Worm (Caenorhabditis elegans) whole organism, L4 larva: ENCODE data around the gene T01G1.4.
A peak's percentile ranks its signal among the peaks of the same experiment; 100 is the strongest.

Experiments
- F10B5.3 ChIP-seq: sonication (generic microtip); optimal IDR thresholded peaks from 2 replicates; lab custom pipeline; 2016; ENCODE audit warnings: mild to moderate bottlenecking, missing genetic modification characterization, missing compliant biosample characterization
- F37D6.2 ChIP-seq: sonication (generic microtip); optimal IDR thresholded peaks from 2 replicates; lab custom pipeline; 2016; ENCODE audit warnings: mild to moderate bottlenecking, missing genetic modification characterization, missing compliant biosample characterization
- R02D3.7 ChIP-seq: fragments of 150-350 bp; sonication (generic microtip); optimal IDR thresholded peaks from 3 replicates; lab custom pipeline; 2014; ENCODE audit warnings: missing biosample characterization, missing genetic modification characterization
- T26A8.4 ChIP-seq: fragments of 200-800 bp; sonication (Bioruptor generic); IDR thresholded peaks from 2 replicates; pipeline ENCODE4 v1.3.6; 2022; ENCODE audit warnings: missing genetic modification characterization, missing compliant biosample characterization
- Y105C5A.15 ChIP-seq: fragments of 200-800 bp; sonication (Bioruptor generic); IDR thresholded peaks from 2 replicates; pipeline ENCODE4 v1.3.6; 2022; ENCODE audit warnings: missing genetic modification characterization, missing compliant biosample characterization
- Y48G9A.11 ChIP-seq: fragments of 200-800 bp; sonication (Bioruptor generic); IDR thresholded peaks from 2 replicates; pipeline ENCODE4 v1.3.6; 2022; ENCODE audit warnings: missing genetic modification reagents, missing genetic modification characterization, missing compliant biosample characterization
- ZK337.2 ChIP-seq: fragments of 200-800 bp; sonication (Bioruptor generic); IDR thresholded peaks from 2 replicates; pipeline ENCODE4 v1.3.6; 2022; ENCODE audit warnings: missing genetic modification reagents, missing genetic modification characterization, missing compliant biosample characterization
- ZK546.5 ChIP-seq, 2 experiments: sonication (generic microtip); optimal IDR thresholded peaks; 2 replicates each; lab custom pipeline; 2017; ENCODE audit warnings: missing biosample characterization in 2 of 2, missing genetic modification characterization in 2 of 2
- aha-1 ChIP-seq: fragments of 150-350 bp; peaks from one replicate; lab custom pipeline; 2014; ENCODE audit warnings: missing biosample characterization, missing genetic modification characterization
- arid-1 ChIP-seq: fragments of 200-800 bp; sonication (Bioruptor generic); conservative IDR thresholded peaks from 2 replicates; pipeline ENCODE4 v1.3.6; 2022; ENCODE audit warnings: missing genetic modification reagents, missing genetic modification characterization, missing compliant biosample characterization
- ceh-20 ChIP-seq: fragments of 200-800 bp; sonication (Bioruptor generic); IDR thresholded peaks from 2 replicates; pipeline ENCODE4 v1.3.6; 2022; ENCODE audit warnings: missing genetic modification reagents, missing genetic modification characterization, missing compliant biosample characterization
- ceh-82 ChIP-seq: sonication (generic microtip); optimal IDR thresholded peaks from 2 replicates; lab custom pipeline; 2017; ENCODE audit warnings: missing biosample characterization, missing genetic modification characterization
- ctbp-1 ChIP-seq: fragments of 200-800 bp; sonication (Bioruptor generic); IDR thresholded peaks from 2 replicates; pipeline ENCODE4 v1.3.6; 2022; ENCODE audit warnings: missing genetic modification reagents, missing genetic modification characterization, missing compliant biosample characterization
- daf-16 ChIP-seq, 3 experiments: sonication (generic microtip); optimal IDR thresholded peaks; 2 replicates each; lab custom pipeline; 2016 to 2017; ENCODE audit warnings: missing genetic modification characterization in 3 of 3, missing genetic modification reagents in 3 of 3, mild to moderate bottlenecking in 2 of 3, missing compliant biosample characterization in 2 of 3, missing biosample characterization in 1 of 3, moderate library complexity in 1 of 3
- daf-8 ChIP-seq: fragments of 200-800 bp; sonication (Bioruptor generic); IDR thresholded peaks from 2 replicates; pipeline ENCODE4 v1.3.6; 2022; ENCODE audit warnings: missing genetic modification characterization, missing compliant biosample characterization
- duxl-1 ChIP-seq: sonication (generic microtip); optimal IDR thresholded peaks from 2 replicates; lab custom pipeline; 2016; ENCODE audit warnings: mild to moderate bottlenecking, missing genetic modification characterization, moderate library complexity, missing compliant biosample characterization; ENCODE audit not compliant: poor library complexity
- egl-27 ChIP-seq: sonication (generic microtip); optimal IDR thresholded peaks from 3 replicates; lab custom pipeline; 2017; ENCODE audit warnings: missing biosample characterization, missing genetic modification reagents, missing genetic modification characterization
- egl-43 ChIP-seq: fragments of 200-800 bp; sonication (Bioruptor generic); IDR thresholded peaks from 2 replicates; pipeline ENCODE4 v1.3.6; 2022; ENCODE audit warnings: missing genetic modification reagents, missing genetic modification characterization, missing compliant biosample characterization
- hif-1 ChIP-seq, 2 experiments: sonication (generic microtip); optimal IDR thresholded peaks; 2 replicates each; lab custom pipeline; 2016 to 2017; ENCODE audit warnings: missing compliant biosample characterization in 2 of 2, missing genetic modification characterization in 2 of 2, missing genetic modification reagents in 2 of 2, missing genotype in 2 of 2, mild to moderate bottlenecking in 1 of 2
- hlh-30 ChIP-seq: sonication (generic microtip); optimal IDR thresholded peaks from 2 replicates; lab custom pipeline; 2017; ENCODE audit warnings: antibody characterized with exemption, mild to moderate bottlenecking, missing genetic modification characterization, missing compliant biosample characterization; ENCODE audit not compliant: insufficient read depth
- hmg-1.1 ChIP-seq: fragments of 200-800 bp; sonication (Bioruptor generic); IDR thresholded peaks from 2 replicates; pipeline ENCODE4 v1.3.6; 2022; ENCODE audit warnings: missing genetic modification reagents, missing genetic modification characterization, missing compliant biosample characterization
- lin-1 ChIP-seq: fragments of 200-800 bp; sonication (Bioruptor generic); IDR thresholded peaks from 2 replicates; pipeline ENCODE4 v1.3.6; 2022; ENCODE audit warnings: missing genetic modification reagents, missing genetic modification characterization, missing compliant biosample characterization
- lir-3 ChIP-seq: sonication (generic microtip); optimal IDR thresholded peaks from 2 replicates; lab custom pipeline; 2016; ENCODE audit warnings: mild to moderate bottlenecking, missing genetic modification characterization, missing compliant biosample characterization
- lsy-2 ChIP-seq, 2 experiments: fragments of 150-350 bp in 1 of 2; sonication (generic microtip) in 1 of 2; optimal IDR thresholded peaks; 2 replicates each; lab custom pipeline; 2014 to 2017; ENCODE audit warnings: missing biosample characterization in 2 of 2, missing genetic modification characterization in 2 of 2
- mdl-1 ChIP-seq, 2 experiments: fragments of 150-350 bp in 1 of 2; sonication (generic microtip) in 1 of 2; optimal IDR thresholded peaks; 2 replicates each; lab custom pipeline; 2014 to 2017; ENCODE audit warnings: missing biosample characterization in 2 of 2, missing genetic modification characterization in 2 of 2
- mep-1 ChIP-seq: fragments of 150-350 bp; sonication (generic microtip); optimal IDR thresholded peaks from 3 replicates; lab custom pipeline; 2014; ENCODE audit warnings: missing biosample characterization, missing genetic modification characterization
- mxl-3 ChIP-seq: fragments of 200-800 bp; sonication (Bioruptor generic); optimal IDR thresholded peaks from 2 replicates; lab custom pipeline; 2018; ENCODE audit warnings: mild to moderate bottlenecking, missing genetic modification characterization, missing compliant biosample characterization
- nhr-10 ChIP-seq: fragments of 150-350 bp; optimal IDR thresholded peaks from 2 replicates; lab custom pipeline; 2014; ENCODE audit warnings: missing biosample characterization, missing genetic modification characterization
- nhr-102 ChIP-seq: sonication (generic microtip); optimal IDR thresholded peaks from 2 replicates; lab custom pipeline; 2016; ENCODE audit warnings: mild to moderate bottlenecking, missing genetic modification characterization, moderate library complexity, missing compliant biosample characterization
- nhr-11 ChIP-seq: fragments of 150-350 bp; optimal IDR thresholded peaks from 2 replicates; lab custom pipeline; 2014; ENCODE audit warnings: missing biosample characterization, missing genetic modification characterization
- nhr-111 ChIP-seq: fragments of 200-800 bp; sonication (Bioruptor generic); optimal IDR thresholded peaks from 2 replicates; lab custom pipeline; 2018; ENCODE audit warnings: mild to moderate bottlenecking, missing genetic modification characterization, missing compliant biosample characterization
- nhr-28 ChIP-seq: fragments of 150-350 bp; optimal IDR thresholded peaks from 2 replicates; lab custom pipeline; 2014; ENCODE audit warnings: missing biosample characterization, missing genetic modification characterization
- nhr-76 ChIP-seq: fragments of 150-350 bp; optimal IDR thresholded peaks from 2 replicates; lab custom pipeline; 2014; ENCODE audit warnings: missing biosample characterization, missing genetic modification characterization
- pqm-1 ChIP-seq: sonication (generic microtip); optimal IDR thresholded peaks from 2 replicates; lab custom pipeline; 2017; ENCODE audit warnings: missing biosample characterization, missing genetic modification characterization
- rbr-2 ChIP-seq: sonication (generic microtip); optimal IDR thresholded peaks from 2 replicates; lab custom pipeline; 2016; ENCODE audit warnings: missing genotype, missing genetic modification characterization, missing compliant biosample characterization
- set-16 ChIP-seq: fragments of 200-800 bp; sonication (Bioruptor generic); IDR thresholded peaks from 2 replicates; pipeline ENCODE4 v1.3.6; 2022; ENCODE audit warnings: missing genetic modification reagents, missing genetic modification characterization, missing compliant biosample characterization
- snpc-1.2 ChIP-seq: fragments of 200-800 bp; sonication (Bioruptor generic); IDR thresholded peaks from 2 replicates; pipeline ENCODE4 v1.3.6; 2022; ENCODE audit warnings: missing genetic modification reagents, missing genetic modification characterization, missing compliant biosample characterization
- spr-1 ChIP-seq: sonication (generic microtip); optimal IDR thresholded peaks from 2 replicates; lab custom pipeline; 2016; ENCODE audit warnings: mild to moderate bottlenecking, missing genetic modification characterization, missing compliant biosample characterization
- spr-3 ChIP-seq: fragments of 200-800 bp; sonication (Bioruptor generic); optimal IDR thresholded peaks from 2 replicates; lab custom pipeline; 2018; ENCODE audit warnings: mild to moderate bottlenecking, missing genetic modification characterization, missing compliant biosample characterization

T01G1.4 gene

ce11 chrIV:11351563-11351962 lies 9.7 kb downstream of the T01G1.4 start:
- no peak for TF ChIP-seq nhr-28 (tag; lab: Kevin White, UChicago)
- no peak for TF ChIP-seq nhr-102 (tag; lab: Kevin White, UChicago)
- no peak for TF ChIP-seq arid-1 (GFP tag; lab: Robert Waterston, UW)
- no peak for TF ChIP-seq hlh-30 (tag; lab: Kevin White, UChicago)
- no peak for TF ChIP-seq R02D3.7
- no peak for TF ChIP-seq duxl-1 (tag; lab: Kevin White, UChicago)
- no peak for TF ChIP-seq T26A8.4 (GFP tag; lab: Robert Waterston, UW)
- TF ChIP-seq Y105C5A.15 (GFP tag; lab: Robert Waterston, UW): no peak
- TF ChIP-seq pqm-1 (tag; lab: Kevin White, UChicago): no peak
- no peak for TF ChIP-seq spr-3 (GFP tag; lab: Kevin White, UChicago)
- no peak for TF ChIP-seq F37D6.2 (tag; lab: Kevin White, UChicago)
- TF ChIP-seq lir-3 (tag; lab: Kevin White, UChicago): no peak
- no peak for TF ChIP-seq spr-1 (tag; lab: Kevin White, UChicago)
- no peak for TF ChIP-seq nhr-10 (tag; lab: Kevin White, UChicago)
- no peak for TF ChIP-seq mxl-3 (GFP tag; lab: Kevin White, UChicago)
- TF ChIP-seq ceh-82 (tag; lab: Kevin White, UChicago): no peak
- no peak for TF ChIP-seq nhr-76
- no peak for TF ChIP-seq egl-27 (tag; lab: Kevin White, UChicago)
- TF ChIP-seq egl-43 (GFP tag; lab: Robert Waterston, UW): no peak
- TF ChIP-seq Y48G9A.11 (GFP tag; lab: Robert Waterston, UW): no peak

ce11 chrIV:11350809-11351208 lies 10.5 kb downstream of the T01G1.4 start:
- TF ChIP-seq F37D6.2 (tag; lab: Kevin White, UChicago): no peak
- no peak for TF ChIP-seq F10B5.3
- TF ChIP-seq set-16 (GFP tag; lab: Robert Waterston, UW): no peak
- TF ChIP-seq snpc-1.2 (GFP tag; lab: Robert Waterston, UW): no peak
- no peak for TF ChIP-seq lin-1
- peak; percentile 67 for TF ChIP-seq aha-1
- TF ChIP-seq nhr-111: no peak
- TF ChIP-seq nhr-11: peak; percentile 61
- TF ChIP-seq ZK337.2: peak; percentile 60; the same call in 1 of the 2 replicates

- TF ChIP-seq hlh-30 (tag; lab: Kevin White, UChicago) (peak; percentile 72), daf-8 (GFP tag; lab: Robert Waterston, UW) (no peak), mep-1 (tag; lab: Kevin White, UChicago) (peak; percentile 45), lsy-2 (tag; optimal IDR thresholded peaks at IDR 0.05; lab: Kevin White, UChicago) (peak in 1 of 2 experiments; percentile 58), hmg-1.1 (0 out of 2 replicates have a peak, but pooled peaks have one; percentile 24), ctbp-1 (GFP tag; lab: Robert Waterston, UW) (0 out of 2 replicates have a peak, but pooled peaks have one; percentile 33), ceh-20 (peak; percentile 67), ZK546.5 (tag; optimal IDR thresholded peaks at IDR 0.05; lab: Kevin White, UChicago) (no peak), rbr-2 (peak; percentile 20), mdl-1 (tag; optimal IDR thresholded peaks at IDR 0.05; lab: Kevin White, UChicago) (peak in 1 of 2 experiments; percentile 49), nhr-111 (no peak)
Observed at ce11 chrIV:11349747-11350146, 11.6 kb downstream of the T01G1.4 start.

- TF ChIP-seq hmg-1.1 (0 out of 2 replicates have a peak, but pooled peaks have one; percentile 25), hif-1 (tag; optimal IDR thresholded peaks at IDR 0.05; lab: Kevin White, UChicago) (peak in 1 of 2 experiments; percentile 51), ZK337.2 (no peak), lsy-2 (tag; optimal IDR thresholded peaks at IDR 0.05; lab: Kevin White, UChicago) (peak in 1 of 2 experiments; percentile 27), daf-16 (GFP tag; optimal IDR thresholded peaks at IDR 0.05; lab: Kevin White, UChicago) (peak in 1 of 2 experiments; percentile 31), daf-16 (tag; optimal IDR thresholded peaks at IDR 0.05; lab: Kevin White, UChicago) (no peak)
Observed at ce11 chrIV:11348822-11349221, 12.5 kb downstream of the T01G1.4 start.
